Worm (Caenorhabditis elegans): ENCODE measurements around the gene F38A1.13.

Gene F38A1.13

ce11 chrIV:1274583-1274982 lies 9.6 kb downstream of the F38A1.13 start, which contains the start of gene C09E9.1:
Gene C09E9.1, plus strand, starts transcription at chrIV:1274868.
- TF ChIP-seq unc-3 (GFP tag; conservative IDR thresholded peaks at IDR 0.05) (no peak), unc-3 (tag; optimal IDR thresholded peaks at IDR 0.05) (no peak), pax-1 (tag; optimal IDR thresholded peaks at IDR 0.05) (peak; percentile 3), ceh-18 (tag; optimal IDR thresholded peaks at IDR 0.05) (peak; percentile 16), nfya-1 (tag; optimal IDR thresholded peaks at IDR 0.05) (peak; percentile 55), tbx-2 (tag; optimal IDR thresholded peaks at IDR 0.05) (peak; percentile 21), ceh-9 (tag; optimal IDR thresholded peaks at IDR 0.05) (no peak), unc-55 (GFP tag; optimal IDR thresholded peaks at IDR 0.05) (peak; percentile 24), dve-1 (tag; optimal IDR thresholded peaks at IDR 0.05) (no peak), ama-1 (optimal IDR thresholded peaks at IDR 0.05) (no peak), C08G9.2 (tag; optimal IDR thresholded peaks at IDR 0.05) (no peak), ets-4 (tag; optimal IDR thresholded peaks at IDR 0.05) (no peak), sdc-2 (tag; optimal IDR thresholded peaks at IDR 0.05) (no peak), unc-42 (tag; optimal IDR thresholded peaks at IDR 0.05) (peak; percentile 49), mec-3 (tag; optimal IDR thresholded peaks at IDR 0.05; ENCODE audit: borderline replicate concordance) (no peak), ceh-31 (tag; optimal IDR thresholded peaks at IDR 0.05) (peak; percentile 46), hlh-30 (tag; optimal IDR thresholded peaks at IDR 0.05; ENCODE audit: insufficient read depth) (peak; percentile 84), ref-2 (tag; optimal IDR thresholded peaks at IDR 0.05) (peak; percentile 8), sox-2 (GFP tag; IDR thresholded peaks at IDR 0.05) (no peak), nhr-232 (tag; optimal IDR thresholded peaks at IDR 0.05) (no peak)

- no peak for TF ChIP-seq pros-1 (tag; optimal IDR thresholded peaks at IDR 0.05)
- TF ChIP-seq nhr-11 (tag; optimal IDR thresholded peaks at IDR 0.05), result no peak
These were observed 10.9 kb downstream of the F38A1.13 start for ce11 chrIV:1275910-1276309.

ce11 chrIV:1277067-1277466 lies 12.0 kb downstream of the F38A1.13 start:
- TF ChIP-seq K09A11.1 (tag; optimal IDR thresholded peaks at IDR 0.05; ENCODE audit: insufficient read depth) (no peak), ceh-45 (GFP tag; IDR thresholded peaks at IDR 0.05) (no peak), tbx-7 (tag; optimal IDR thresholded peaks at IDR 0.05) (no peak), hlh-15 (tag; optimal IDR thresholded peaks at IDR 0.05) (no peak), gmeb-2 (tag; optimal IDR thresholded peaks at IDR 0.05) (no peak), K02D7.2 (tag; optimal IDR thresholded peaks at IDR 0.05) (no peak), sox-2 (GFP tag; IDR thresholded peaks at IDR 0.05) (no peak), pat-9 (tag; optimal IDR thresholded peaks at IDR 0.05) (no peak), pha-2 (tag; optimal IDR thresholded peaks at IDR 0.05) (no peak), unc-42 (tag; optimal IDR thresholded peaks at IDR 0.05) (no peak)

DNA sequence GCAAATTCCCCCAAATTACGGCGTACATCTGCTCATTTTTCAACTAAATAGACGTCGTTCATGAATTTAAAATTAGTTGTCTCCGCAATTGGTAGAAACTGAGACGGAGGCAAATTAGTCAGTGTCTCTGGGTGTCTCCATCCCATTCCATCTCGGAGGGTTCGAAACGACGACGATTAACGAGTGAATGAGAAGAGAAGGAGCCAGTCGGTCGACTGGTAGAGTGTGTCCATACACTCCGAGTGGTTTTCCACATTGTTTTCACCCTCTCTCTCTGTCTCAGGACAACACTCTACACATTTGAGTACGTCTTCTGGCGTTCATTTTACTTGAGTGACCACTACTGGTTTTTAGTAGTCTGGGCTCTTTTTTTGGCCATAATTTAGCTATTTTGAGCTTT lies 13.9 kb downstream of the F38A1.13 start:
- TF ChIP-seq ceh-14 (tag; optimal IDR thresholded peaks at IDR 0.05) (peak; percentile 17), dmd-4 (tag; optimal IDR thresholded peaks at IDR 0.05; ENCODE audit: borderline replicate concordance) (no peak), madf-2 (tag; optimal IDR thresholded peaks at IDR 0.05) (no peak)

- TF ChIP-seq ama-1 (optimal IDR thresholded peaks at IDR 0.05) (no peak), elt-4 (tag; optimal IDR thresholded peaks at IDR 0.05) (no peak), tbx-2 (tag; optimal IDR thresholded peaks at IDR 0.05) (no peak), elt-2 (tag; optimal IDR thresholded peaks at IDR 0.05) (no peak), K09A11.1 (tag; optimal IDR thresholded peaks at IDR 0.05; ENCODE audit: insufficient read depth) (no peak), nhr-11 (tag; optimal IDR thresholded peaks at IDR 0.05) (no peak), lin-11 (tag; optimal IDR thresholded peaks at IDR 0.05) (no peak), pag-3 (tag; optimal IDR thresholded peaks at IDR 0.05; ENCODE audit: borderline replicate concordance) (no peak), hlh-6 (tag; optimal IDR thresholded peaks at IDR 0.05) (no peak), ceh-18 (tag; optimal IDR thresholded peaks at IDR 0.05) (no peak), mec-3 (tag; optimal IDR thresholded peaks at IDR 0.05; ENCODE audit: borderline replicate concordance) (no peak), ceh-48 (tag; optimal IDR thresholded peaks at IDR 0.05) (no peak), Y22D7AL.16 (tag; optimal IDR thresholded peaks at IDR 0.05) (no peak), unc-42 (tag; optimal IDR thresholded peaks at IDR 0.05) (no peak)
These were observed 19.8 kb downstream of the F38A1.13 start for ce11 chrIV:1284877-1285276.

All from whole organism, late embryonic.